Worm (Caenorhabditis elegans) whole organism, young adult: ENCODE results near the gene usp-46.

Source experiments
- C06A6.2 ChIP-seq: fragments of 200-800 bp; sonication (Bioruptor generic); conservative IDR thresholded peaks from 2 replicates; pipeline ENCODE4 v1.3.6; 2022; ENCODE audit warnings: missing genetic modification characterization, missing compliant biosample characterization
- F10E7.11 ChIP-seq: sonication (generic microtip); optimal IDR thresholded peaks from 2 replicates; lab custom pipeline; 2017; ENCODE audit warnings: mild to moderate bottlenecking, missing genetic modification characterization, moderate library complexity, missing compliant biosample characterization
- F23B12.7 ChIP-seq: sonication (generic microtip); optimal IDR thresholded peaks from 2 replicates; lab custom pipeline; 2017; ENCODE audit warnings: missing genetic modification characterization, mild to moderate bottlenecking, missing compliant biosample characterization, antibody characterized with exemption, moderate library complexity; ENCODE audit not compliant: insufficient read depth
- F33H1.4 ChIP-seq: fragments of 200-800 bp; sonication (Bioruptor generic); IDR thresholded peaks from 2 replicates; pipeline ENCODE4 v1.3.6; 2022; ENCODE audit warnings: missing genetic modification reagents, missing genetic modification characterization, missing compliant biosample characterization
- K11D2.4 ChIP-seq: fragments of 200-800 bp; sonication (Bioruptor generic); IDR thresholded peaks from 2 replicates; pipeline ENCODE4 v1.3.6; 2022; ENCODE audit warnings: missing genetic modification reagents, missing genetic modification characterization, missing compliant biosample characterization
- Y53F4B.3 ChIP-seq: fragments of 200-800 bp; sonication (Bioruptor generic); IDR thresholded peaks from 2 replicates; pipeline ENCODE4 v1.3.6; 2022; ENCODE audit warnings: missing genetic modification reagents, missing genetic modification characterization, missing compliant biosample characterization
- Y67H2A.10 ChIP-seq: fragments of 200-800 bp; sonication (Bioruptor generic); conservative IDR thresholded peaks from 2 replicates; pipeline ENCODE4 v1.3.6; 2022; ENCODE audit warnings: missing genetic modification reagents, missing genetic modification characterization, missing compliant biosample characterization
- Y79H2A.3 ChIP-seq: fragments of 200-800 bp; sonication (Bioruptor generic); conservative IDR thresholded peaks from 2 replicates; pipeline ENCODE4 v1.3.6; 2022; ENCODE audit warnings: missing genetic modification reagents, missing genetic modification characterization, missing compliant biosample characterization
- aptf-2 ChIP-seq: fragments of 200-800 bp; sonication (Bioruptor generic); conservative IDR thresholded peaks from 2 replicates; pipeline ENCODE4 v1.3.6; 2022; ENCODE audit warnings: missing genetic modification reagents, missing genetic modification characterization, missing compliant biosample characterization
- attf-3 ChIP-seq: fragments of 200-800 bp; sonication (Bioruptor generic); conservative IDR thresholded peaks from 2 replicates; pipeline ENCODE4 v1.3.6; 2022; ENCODE audit warnings: missing genetic modification reagents, missing genetic modification characterization, missing compliant biosample characterization
- attf-6 ChIP-seq: fragments of 200-800 bp; sonication (Bioruptor generic); IDR thresholded peaks from 2 replicates; pipeline ENCODE4 v1.3.6; 2022; ENCODE audit warnings: missing genetic modification reagents, missing genetic modification characterization, missing compliant biosample characterization
- bed-1 ChIP-seq: fragments of 200-800 bp; sonication (Bioruptor generic); IDR thresholded peaks from 2 replicates; pipeline ENCODE4 v1.3.6; 2022; ENCODE audit warnings: missing genetic modification reagents, missing genetic modification characterization, missing compliant biosample characterization
- cebp-1 ChIP-seq, 2 experiments: fragments of 200-800 bp in 1 of 2; sonication (Bioruptor generic) in 1 of 2; sonication (generic microtip) in 1 of 2; IDR thresholded peaks in 1 of 2; optimal IDR thresholded peaks in 1 of 2; 2 replicates each; pipeline versions ENCODE4 v1.3.6 to Lab custom; 2017 to 2022; ENCODE audit warnings: missing compliant biosample characterization in 2 of 2, missing genetic modification characterization in 2 of 2, mild to moderate bottlenecking in 1 of 2, missing genetic modification reagents in 1 of 2, moderate library complexity in 1 of 2
- ceh-40 ChIP-seq: fragments of 200-800 bp; sonication (Bioruptor generic); IDR thresholded peaks from 2 replicates; pipeline ENCODE4 v1.3.6; 2022; ENCODE audit warnings: missing genetic modification characterization, missing compliant biosample characterization
- ceh-91 ChIP-seq: fragments of 200-800 bp; sonication (Bioruptor generic); IDR thresholded peaks from 2 replicates; pipeline ENCODE4 v1.3.6; 2022; ENCODE audit warnings: missing genetic modification reagents, missing genetic modification characterization, missing compliant biosample characterization
- die-1 ChIP-seq: sonication (generic microtip); optimal IDR thresholded peaks from 2 replicates; lab custom pipeline; 2016; ENCODE audit warnings: missing genotype, mild to moderate bottlenecking, missing genetic modification characterization, missing compliant biosample characterization
- dox-1 ChIP-seq: fragments of 200-800 bp; sonication (Bioruptor generic); IDR thresholded peaks from 2 replicates; pipeline ENCODE4 v1.3.6; 2022; ENCODE audit warnings: missing genetic modification reagents, missing genetic modification characterization, missing compliant biosample characterization
- efl-1 ChIP-seq: fragments of 150-350 bp; optimal IDR thresholded peaks from 2 replicates; lab custom pipeline; 2014; ENCODE audit warnings: missing biosample characterization, missing genetic modification reagents, missing genetic modification characterization
- ekl-4 ChIP-seq: fragments of 200-800 bp; sonication (Bioruptor generic); IDR thresholded peaks from 2 replicates; pipeline ENCODE4 v1.3.6; 2022; ENCODE audit warnings: missing genetic modification reagents, missing genetic modification characterization, missing compliant biosample characterization
- ets-4 ChIP-seq: fragments of 200-800 bp; sonication (Bioruptor generic); optimal IDR thresholded peaks from 2 replicates; lab custom pipeline; 2018; ENCODE audit warnings: mild to moderate bottlenecking, missing genetic modification characterization, missing compliant biosample characterization
- gei-17 ChIP-seq: fragments of 200-800 bp; sonication (Bioruptor generic); optimal IDR thresholded peaks from 2 replicates; lab custom pipeline; 2018; ENCODE audit warnings: mild to moderate bottlenecking, missing genetic modification characterization, missing compliant biosample characterization
- him-1 ChIP-seq: sonication (generic microtip); optimal IDR thresholded peaks from 2 replicates; lab custom pipeline; 2016; ENCODE audit warnings: missing genotype, missing genetic modification reagents, missing genetic modification characterization, missing compliant biosample characterization
- hlh-12 ChIP-seq: sonication (generic microtip); optimal IDR thresholded peaks from 2 replicates; lab custom pipeline; 2016; ENCODE audit warnings: missing genetic modification characterization, missing compliant biosample characterization
- hlh-26 ChIP-seq: fragments of 200-800 bp; sonication (Bioruptor generic); conservative IDR thresholded peaks from 2 replicates; pipeline ENCODE4 v1.3.6; 2022; ENCODE audit warnings: missing genetic modification reagents, missing genetic modification characterization, missing compliant biosample characterization
- hmg-1.2 ChIP-seq: fragments of 200-800 bp; sonication (Bioruptor generic); IDR thresholded peaks from 2 replicates; pipeline ENCODE4 v1.3.6; 2022; ENCODE audit warnings: missing genetic modification reagents, missing genetic modification characterization, missing compliant biosample characterization
- hmg-20 ChIP-seq: fragments of 200-800 bp; sonication (Bioruptor generic); IDR thresholded peaks from 2 replicates; pipeline ENCODE4 v1.3.6; 2022; ENCODE audit warnings: missing genetic modification reagents, missing genetic modification characterization, missing compliant biosample characterization
- hrde-1 ChIP-seq: sonication (generic microtip); optimal IDR thresholded peaks from 2 replicates; lab custom pipeline; 2016; ENCODE audit warnings: missing genetic modification characterization, mild to moderate bottlenecking, missing compliant biosample characterization, moderate library complexity, missing genotype, missing genetic modification reagents, borderline replicate concordance
- let-526 ChIP-seq: fragments of 200-800 bp; sonication (Bioruptor generic); IDR thresholded peaks from 2 replicates; pipeline ENCODE4 v1.3.6; 2022; ENCODE audit warnings: missing genetic modification reagents, missing genetic modification characterization, missing compliant biosample characterization
- lin-40 ChIP-seq: sonication (generic microtip); optimal IDR thresholded peaks from 2 replicates; lab custom pipeline; 2016; ENCODE audit warnings: missing genetic modification characterization, mild to moderate bottlenecking, missing compliant biosample characterization, missing genotype, missing genetic modification reagents
- lir-1 ChIP-seq: fragments of 200-800 bp; sonication (Bioruptor generic); conservative IDR thresholded peaks from 2 replicates; pipeline ENCODE4 v1.3.6; 2022; ENCODE audit warnings: missing genetic modification reagents, missing genetic modification characterization, missing compliant biosample characterization
- lsl-1 ChIP-seq: fragments of 200-800 bp; sonication (Bioruptor generic); optimal IDR thresholded peaks from 2 replicates; lab custom pipeline; 2018; ENCODE audit warnings: mild to moderate bottlenecking, missing genetic modification characterization, moderate library complexity, missing compliant biosample characterization
- madf-8 ChIP-seq: fragments of 200-800 bp; sonication (Bioruptor generic); conservative IDR thresholded peaks from 2 replicates; pipeline ENCODE4 v1.3.6; 2022; ENCODE audit warnings: missing genetic modification reagents, missing genetic modification characterization, missing compliant biosample characterization
- mcd-1 ChIP-seq: fragments of 200-800 bp; sonication (Bioruptor generic); IDR thresholded peaks from 2 replicates; pipeline ENCODE4 v1.3.6; 2022; ENCODE audit warnings: missing genetic modification reagents, missing genetic modification characterization, missing compliant biosample characterization
- mel-28 ChIP-seq: sonication (generic microtip); optimal IDR thresholded peaks from 2 replicates; lab custom pipeline; 2016; ENCODE audit warnings: borderline replicate concordance, mild to moderate bottlenecking, missing genetic modification characterization, missing compliant biosample characterization
- mes-4 ChIP-seq: sonication (generic microtip); optimal IDR thresholded peaks from 2 replicates; lab custom pipeline; 2016; ENCODE audit warnings: missing genotype, missing genetic modification characterization, missing compliant biosample characterization
- nfya-2 ChIP-seq: fragments of 200-800 bp; sonication (Bioruptor generic); IDR thresholded peaks from 2 replicates; pipeline ENCODE4 v1.3.6; 2022; ENCODE audit warnings: missing genetic modification reagents, missing genetic modification characterization, missing compliant biosample characterization
- nhr-90 ChIP-seq: sonication (generic microtip); optimal IDR thresholded peaks from 2 replicates; lab custom pipeline; 2016; ENCODE audit warnings: missing genotype, mild to moderate bottlenecking, missing genetic modification characterization, missing compliant biosample characterization
- pbrm-1 ChIP-seq: fragments of 200-800 bp; sonication (Bioruptor generic); IDR thresholded peaks from 2 replicates; pipeline ENCODE4 v1.3.6; 2022; ENCODE audit warnings: missing genetic modification reagents, missing genetic modification characterization, missing compliant biosample characterization
- sea-2 ChIP-seq: fragments of 200-800 bp; sonication (Bioruptor generic); IDR thresholded peaks from 2 replicates; pipeline ENCODE4 v1.3.6; 2022; ENCODE audit warnings: missing genetic modification characterization, missing compliant biosample characterization
- snpc-3.4 ChIP-seq: sonication (generic microtip); optimal IDR thresholded peaks from 2 replicates; lab custom pipeline; 2017; ENCODE audit warnings: missing genetic modification characterization, mild to moderate bottlenecking, missing compliant biosample characterization, antibody characterized with exemption, moderate library complexity, missing genotype, missing genetic modification reagents
- sptf-2 ChIP-seq: fragments of 200-800 bp; sonication (Bioruptor generic); optimal IDR thresholded peaks from 2 replicates; lab custom pipeline; 2018; ENCODE audit warnings: mild to moderate bottlenecking, missing genetic modification characterization, missing compliant biosample characterization
- xnd-1 ChIP-seq: sonication (generic microtip); optimal IDR thresholded peaks from 2 replicates; lab custom pipeline; 2016; ENCODE audit warnings: missing genotype, missing genetic modification reagents, missing genetic modification characterization, missing compliant biosample characterization
- zfh-2 ChIP-seq: fragments of 200-800 bp; sonication (Bioruptor generic); conservative IDR thresholded peaks from 2 replicates; pipeline ENCODE4 v1.3.6; 2022; ENCODE audit warnings: missing genetic modification reagents, missing genetic modification characterization, missing compliant biosample characterization
- ztf-18 ChIP-seq: sonication (generic microtip); optimal IDR thresholded peaks from 2 replicates; lab custom pipeline; 2016; ENCODE audit warnings: missing genotype, mild to moderate bottlenecking, missing genetic modification characterization, missing compliant biosample characterization

Gene usp-46

ce11 chrIII:9762093-9762748 is 14.2 kb upstream of the usp-46 start, which contains the start of gene gcc-2 (continued):
- TF ChIP-seq efl-1 (GFP tag; lab: Kevin White, UChicago) (peak; percentile 16), snpc-3.4 (tag; lab: Kevin White, UChicago) (peak; percentile 34), him-1 (tag; lab: Kevin White, UChicago) (no peak), hlh-12 (tag; lab: Kevin White, UChicago) (no peak)
- TF ChIP-seq, all 124 proteins: peak for 8

- TF ChIP-seq bed-1 (GFP tag; lab: Robert Waterston, UW) (0 out of 2 replicates have a peak, but pooled peaks have one; percentile 60), madf-8 (GFP tag; lab: Robert Waterston, UW) (no peak), xnd-1 (no peak), attf-6 (GFP tag; lab: Robert Waterston, UW) (no peak), lsl-1 (GFP tag; lab: Kevin White, UChicago) (no peak), attf-3 (GFP tag; lab: Robert Waterston, UW) (no peak), let-526 (GFP tag; lab: Robert Waterston, UW) (no peak), aptf-2 (GFP tag; lab: Robert Waterston, UW) (no peak), mel-28 (tag; lab: Kevin White, UChicago) (no peak), mcd-1 (GFP tag; lab: Robert Waterston, UW) (peak; percentile 22; the same call in 1 of the 2 replicates), hlh-26 (GFP tag; lab: Robert Waterston, UW) (no peak), zfh-2 (GFP tag; lab: Robert Waterston, UW) (peak; percentile 63; the same call in 1 of the 2 replicates), hmg-1.2 (no peak), sea-2 (GFP tag; lab: Robert Waterston, UW) (no peak), sptf-2 (no peak), nhr-90 (tag; lab: Kevin White, UChicago) (no peak), gei-17 (GFP tag; lab: Kevin White, UChicago) (no peak), ceh-40 (GFP tag; lab: Robert Waterston, UW) (no peak), pbrm-1 (GFP tag; lab: Robert Waterston, UW) (no peak), efl-1 (GFP tag; lab: Kevin White, UChicago) (no peak), Y79H2A.3 (GFP tag; lab: Robert Waterston, UW) (no peak), mes-4 (tag; lab: Kevin White, UChicago) (no peak), Y67H2A.10 (no peak), nfya-2 (GFP tag; lab: Robert Waterston, UW) (no peak), C06A6.2 (no peak), ekl-4 (no peak), F33H1.4 (0 out of 2 replicates have a peak, but pooled peaks have one; percentile 12), hlh-12 (tag; lab: Kevin White, UChicago) (no peak), die-1 (no peak), ceh-91 (GFP tag; lab: Robert Waterston, UW) (no peak), ztf-18 (tag; lab: Kevin White, UChicago) (no peak), K11D2.4 (GFP tag; lab: Robert Waterston, UW) (no peak)
These were observed 11.7 kb upstream of the usp-46 start for ce11 chrIII:9764718-9765117.

ce11 chrIII:9765465-9765900 is 10.9 kb upstream of the usp-46 start:
- peak; percentile 98 for TF ChIP-seq lin-40 (tag; lab: Kevin White, UChicago)
- no peak for TF ChIP-seq Y53F4B.3 (GFP tag; lab: Robert Waterston, UW)
- peak; percentile 87 for TF ChIP-seq hmg-20 (GFP tag; lab: Robert Waterston, UW)
- peak; percentile 98 for TF ChIP-seq ets-4 (GFP tag; lab: Kevin White, UChicago)
- TF ChIP-seq lsl-1 (GFP tag; lab: Kevin White, UChicago), result peak; percentile 29
- TF ChIP-seq hrde-1, result no peak
- peak; percentile 94 for TF ChIP-seq nhr-90 (tag; lab: Kevin White, UChicago)
- TF ChIP-seq mcd-1 (GFP tag; lab: Robert Waterston, UW), result peak; percentile 96
- TF ChIP-seq lir-1 (GFP tag; lab: Robert Waterston, UW), result peak; percentile 92
- TF ChIP-seq die-1, result peak; percentile 62
- peak; percentile 97 for TF ChIP-seq dox-1 (GFP tag; lab: Robert Waterston, UW)
- TF ChIP-seq cebp-1 (GFP tag; IDR thresholded peaks at IDR 0.05; lab: Robert Waterston, UW), result peak; percentile 84
- TF ChIP-seq cebp-1 (tag; optimal IDR thresholded peaks at IDR 0.05; lab: Kevin White, UChicago), result peak; percentile 97
- peak; percentile 98 for TF ChIP-seq let-526 (GFP tag; lab: Robert Waterston, UW)
- TF ChIP-seq F23B12.7, result no peak
- peak; percentile 79 for TF ChIP-seq F10E7.11 (tag; lab: Kevin White, UChicago)
